Worm (Caenorhabditis elegans) whole organism, L2 larva: ENCODE data around the gene lido-13.

Source experiments
- C34F6.9 ChIP-seq: fragments of 150-350 bp; optimal IDR thresholded peaks from 2 replicates; lab custom pipeline; 2014; ENCODE audit warnings: missing biosample characterization, missing genetic modification characterization
- F13H6.1 ChIP-seq: sonication (generic microtip); optimal IDR thresholded peaks from 2 replicates; lab custom pipeline; 2016; ENCODE audit warnings: missing genetic modification characterization, missing compliant biosample characterization
- Y55F3AM.14 ChIP-seq: fragments of 200-800 bp; sonication (Bioruptor generic); optimal IDR thresholded peaks from 2 replicates; lab custom pipeline; 2018; ENCODE audit warnings: mild to moderate bottlenecking, missing genetic modification characterization, missing compliant biosample characterization
- ZK546.5 ChIP-seq: sonication (generic microtip); optimal IDR thresholded peaks from 2 replicates; lab custom pipeline; 2017; ENCODE audit warnings: missing biosample characterization, missing genetic modification characterization
- alr-1 ChIP-seq: fragments of 150-350 bp; optimal IDR thresholded peaks from 2 replicates; lab custom pipeline; 2014; ENCODE audit warnings: missing biosample characterization, missing genetic modification characterization
- aly-2 ChIP-seq: fragments of 150-350 bp; optimal IDR thresholded peaks from 2 replicates; lab custom pipeline; 2014; ENCODE audit warnings: missing biosample characterization, missing genetic modification characterization
- ama-1 ChIP-seq: fragments of 150-350 bp; optimal IDR thresholded peaks from 2 replicates; lab custom pipeline; 2018; ENCODE audit warnings: inconsistent platforms
- blmp-1 ChIP-seq: sonication (generic microtip); optimal IDR thresholded peaks from 2 replicates; lab custom pipeline; 2017; ENCODE audit warnings: missing genetic modification characterization, mild to moderate bottlenecking, missing compliant biosample characterization, antibody characterized with exemption, moderate library complexity; ENCODE audit not compliant: insufficient read depth
- ceh-16 ChIP-seq: fragments of 150-350 bp; optimal IDR thresholded peaks from 2 replicates; lab custom pipeline; 2014; ENCODE audit warnings: missing biosample characterization, missing genetic modification characterization
- ceh-82 ChIP-seq: fragments of 150-350 bp; optimal IDR thresholded peaks from 2 replicates; lab custom pipeline; 2014; ENCODE audit warnings: missing biosample characterization, missing genetic modification characterization
- crh-2 ChIP-seq: sonication (generic microtip); optimal IDR thresholded peaks from 2 replicates; lab custom pipeline; 2017; ENCODE audit warnings: missing biosample characterization, missing genetic modification characterization
- dmd-4 ChIP-seq: sonication (generic microtip); optimal IDR thresholded peaks from 2 replicates; lab custom pipeline; 2017; ENCODE audit warnings: missing biosample characterization, missing genetic modification characterization
- egl-27 ChIP-seq: sonication (generic microtip); optimal IDR thresholded peaks from 3 replicates; lab custom pipeline; 2017; ENCODE audit warnings: missing biosample characterization, missing genetic modification reagents, missing genetic modification characterization
- elt-1 ChIP-seq: fragments of 150-350 bp; optimal IDR thresholded peaks from 2 replicates; lab custom pipeline; 2014; ENCODE audit warnings: missing biosample characterization, missing genetic modification characterization
- fos-1 ChIP-seq: fragments of 150-350 bp; optimal IDR thresholded peaks from 2 replicates; lab custom pipeline; 2014; ENCODE audit warnings: missing biosample characterization, missing genetic modification characterization
- gmeb-1 ChIP-seq: fragments of 150-350 bp; optimal IDR thresholded peaks from 2 replicates; lab custom pipeline; 2014; ENCODE audit warnings: missing biosample characterization, missing genetic modification characterization
- lin-39 ChIP-seq: fragments of 150-350 bp; optimal IDR thresholded peaks from 2 replicates; lab custom pipeline; 2014; ENCODE audit warnings: missing biosample characterization, missing genetic modification reagents, missing genetic modification characterization
- lsy-2 ChIP-seq, 2 experiments: fragments of 150-350 bp in 1 of 2; sonication (generic microtip) in 1 of 2; optimal IDR thresholded peaks; 2 replicates each; lab custom pipeline; 2014 to 2017; ENCODE audit warnings: missing biosample characterization in 2 of 2, missing genetic modification characterization in 2 of 2
- mab-5 ChIP-seq: fragments of 150-350 bp; optimal IDR thresholded peaks from 2 replicates; lab custom pipeline; 2014; ENCODE audit warnings: missing biosample characterization, missing genetic modification characterization
- mbf-1 ChIP-seq: sonication (generic microtip); optimal IDR thresholded peaks from 2 replicates; lab custom pipeline; 2017; ENCODE audit warnings: missing biosample characterization, missing genetic modification characterization
- mdl-1 ChIP-seq, 2 experiments: fragments of 150-350 bp in 1 of 2; sonication (generic microtip) in 1 of 2; optimal IDR thresholded peaks; 2 replicates each; lab custom pipeline; 2017; ENCODE audit warnings: missing biosample characterization in 2 of 2, missing genetic modification characterization in 2 of 2
- nhr-10 ChIP-seq: sonication (generic microtip); optimal IDR thresholded peaks from 2 replicates; lab custom pipeline; 2017; ENCODE audit warnings: missing biosample characterization, missing genetic modification characterization
- nhr-11 ChIP-seq: fragments of 150-350 bp; optimal IDR thresholded peaks from 2 replicates; lab custom pipeline; 2014; ENCODE audit warnings: missing biosample characterization, missing genetic modification characterization
- nhr-12 ChIP-seq: fragments of 150-350 bp; optimal IDR thresholded peaks from 2 replicates; lab custom pipeline; 2014; ENCODE audit warnings: missing biosample characterization, missing genetic modification characterization
- nhr-21 ChIP-seq: fragments of 150-350 bp; optimal IDR thresholded peaks from 2 replicates; lab custom pipeline; 2014; ENCODE audit warnings: missing biosample characterization, missing genetic modification characterization
- nhr-23 ChIP-seq: fragments of 150-350 bp; optimal IDR thresholded peaks from 2 replicates; lab custom pipeline; 2014; ENCODE audit warnings: missing biosample characterization, missing genetic modification reagents, missing genetic modification characterization
- nhr-237 ChIP-seq: fragments of 150-350 bp; optimal IDR thresholded peaks from 2 replicates; lab custom pipeline; 2014; ENCODE audit warnings: missing biosample characterization, missing genetic modification characterization
- nhr-25 ChIP-seq: fragments of 150-350 bp; sonication (generic microtip); optimal IDR thresholded peaks from 3 replicates; lab custom pipeline; 2014; ENCODE audit warnings: missing biosample characterization, missing genetic modification characterization
- nhr-6 ChIP-seq: fragments of 150-350 bp; optimal IDR thresholded peaks from 2 replicates; lab custom pipeline; 2014; ENCODE audit warnings: missing biosample characterization, missing genetic modification characterization
- nhr-77 ChIP-seq: fragments of 150-350 bp; optimal IDR thresholded peaks from 2 replicates; lab custom pipeline; 2014; ENCODE audit warnings: missing biosample characterization, missing genetic modification characterization
- peb-1 ChIP-seq: fragments of 150-350 bp; optimal IDR thresholded peaks from 2 replicates; lab custom pipeline; 2014; ENCODE audit warnings: missing biosample characterization, missing genetic modification characterization
- skn-1 ChIP-seq: sonication (generic microtip); optimal IDR thresholded peaks from 2 replicates; lab custom pipeline; 2017; ENCODE audit warnings: missing biosample characterization, missing genetic modification characterization
- sma-3 ChIP-seq: sonication (generic microtip); optimal IDR thresholded peaks from 2 replicates; lab custom pipeline; 2016; ENCODE audit warnings: missing genetic modification reagents, missing genetic modification characterization, missing compliant biosample characterization
- snpc-4 ChIP-seq: fragments of 150-350 bp; optimal IDR thresholded peaks from 2 replicates; lab custom pipeline; 2014; ENCODE audit warnings: missing biosample characterization, missing genetic modification characterization
- unc-39 ChIP-seq: fragments of 150-350 bp; optimal IDR thresholded peaks from 2 replicates; lab custom pipeline; 2014; ENCODE audit warnings: missing biosample characterization, missing genetic modification characterization
- unc-62 ChIP-seq: fragments of 150-350 bp; optimal IDR thresholded peaks from 2 replicates; lab custom pipeline; 2014; ENCODE audit warnings: missing biosample characterization, missing genetic modification reagents, missing genetic modification characterization
- zag-1 ChIP-seq: fragments of 150-350 bp; optimal IDR thresholded peaks from 2 replicates; lab custom pipeline; 2014; ENCODE audit warnings: missing biosample characterization, missing genetic modification characterization
- ztf-1 ChIP-seq: fragments of 200-800 bp; sonication (Bioruptor generic); conservative IDR thresholded peaks from 2 replicates; pipeline ENCODE4 v1.3.6; 2022; ENCODE audit warnings: missing genetic modification characterization, missing compliant biosample characterization
- ztf-11 ChIP-seq: sonication (generic microtip); optimal IDR thresholded peaks from 2 replicates; lab custom pipeline; 2017; ENCODE audit warnings: missing biosample characterization, missing genetic modification characterization
- ztf-4 ChIP-seq: fragments of 150-350 bp; optimal IDR thresholded peaks from 2 replicates; lab custom pipeline; 2014; ENCODE audit warnings: missing biosample characterization, missing genetic modification characterization

The lido-13 gene

ce11 chrII:3054221-3054620 lies at the start of gene lido-13:
Gene lido-13, minus strand, starts transcription at chrII:3054321.
- TF ChIP-seq F13H6.1 (no peak), ceh-82 (no peak), ama-1 (lab: Kevin White, UChicago) (no peak), ZK546.5 (tag; lab: Kevin White, UChicago) (no peak), aly-2 (no peak), mbf-1 (no peak), ztf-11 (tag; lab: Kevin White, UChicago) (no peak), fos-1 (tag; lab: Kevin White, UChicago) (no peak), skn-1 (no peak), ceh-16 (tag; lab: Kevin White, UChicago) (no peak), blmp-1 (no peak)
- TF ChIP-seq, all 48 proteins: peak for 0

ce11 chrII:3102018-3102417 lies 47.9 kb upstream of the lido-13 start, which contains the start of gene clec-121:
Gene clec-121, plus strand, starts transcription at chrII:3102318.
- TF ChIP-seq ztf-4 (tag; lab: Kevin White, UChicago) (no peak), zag-1 (tag; lab: Kevin White, UChicago) (no peak), lin-39 (tag; lab: Kevin White, UChicago) (no peak), nhr-237 (no peak), unc-62 (GFP tag; lab: Kevin White, UChicago) (no peak), peb-1 (tag; lab: Kevin White, UChicago) (no peak), F13H6.1 (no peak), skn-1 (no peak), alr-1 (tag; lab: Kevin White, UChicago) (no peak), dmd-4 (tag; lab: Kevin White, UChicago) (no peak), ceh-82 (no peak), nhr-77 (tag; lab: Kevin White, UChicago) (no peak), blmp-1 (no peak), unc-39 (tag; lab: Kevin White, UChicago) (no peak), C34F6.9 (no peak), mdl-1 (tag; optimal IDR thresholded peaks at IDR 0.05; lab: Kevin White, UChicago) (no peak)

- TF ChIP-seq nhr-10 (tag; lab: Kevin White, UChicago): no peak
- TF ChIP-seq alr-1 (tag; lab: Kevin White, UChicago): no peak
- TF ChIP-seq crh-2 (tag; lab: Kevin White, UChicago): no peak
- TF ChIP-seq F13H6.1: no peak
- no peak for TF ChIP-seq fos-1 (tag; lab: Kevin White, UChicago)
- TF ChIP-seq skn-1: no peak
These were observed 46.4 kb upstream of the lido-13 start, which contains the start of gene srg-24 for ce11 chrII:3100546-3100945. Gene srg-24, minus strand, starts transcription at chrII:3100646.

- TF ChIP-seq peb-1 (tag; lab: Kevin White, UChicago): no peak
- TF ChIP-seq ztf-4 (tag; lab: Kevin White, UChicago): no peak
- TF ChIP-seq ztf-1 (GFP tag; lab: Robert Waterston, UW): no peak
- TF ChIP-seq elt-1 (tag; lab: Kevin White, UChicago): no peak
- TF ChIP-seq nhr-25 (tag; lab: Kevin White, UChicago): no peak
- TF ChIP-seq ceh-16 (tag; lab: Kevin White, UChicago): no peak
- no peak for TF ChIP-seq F13H6.1
- TF ChIP-seq dmd-4 (tag; lab: Kevin White, UChicago): no peak
- no peak for TF ChIP-seq nhr-10 (tag; lab: Kevin White, UChicago)
- TF ChIP-seq ztf-11 (tag; lab: Kevin White, UChicago): no peak
- TF ChIP-seq crh-2 (tag; lab: Kevin White, UChicago): no peak
- TF ChIP-seq alr-1 (tag; lab: Kevin White, UChicago): no peak
- TF ChIP-seq lsy-2 (tag; optimal IDR thresholded peaks at IDR 0.05; lab: Kevin White, UChicago): no peak
- TF ChIP-seq snpc-4: no peak
- TF ChIP-seq nhr-11 (tag; lab: Kevin White, UChicago): no peak
- TF ChIP-seq nhr-12 (tag; lab: Kevin White, UChicago): no peak
- TF ChIP-seq aly-2: no peak
- no peak for TF ChIP-seq C34F6.9
- no peak for TF ChIP-seq egl-27
These were observed 42.7 kb upstream of the lido-13 start, which contains the start of gene Y25C1A.14 for ce11 chrII:3096857-3097256. Gene Y25C1A.14, minus strand, starts transcription at chrII:3096957.

- no peak for TF ChIP-seq ceh-82
- no peak for TF ChIP-seq nhr-6 (tag; lab: Kevin White, UChicago)
- TF ChIP-seq nhr-21 (tag; lab: Kevin White, UChicago): no peak
- no peak for TF ChIP-seq mab-5 (tag; lab: Kevin White, UChicago)
- no peak for TF ChIP-seq ZK546.5 (tag; lab: Kevin White, UChicago)
- no peak for TF ChIP-seq ztf-1 (GFP tag; lab: Robert Waterston, UW)
- TF ChIP-seq nhr-23 (tag; lab: Kevin White, UChicago): no peak
- TF ChIP-seq elt-1 (tag; lab: Kevin White, UChicago): no peak
- TF ChIP-seq skn-1: no peak
- no peak for TF ChIP-seq aly-2
- TF ChIP-seq sma-3 (GFP tag; lab: Kevin White, UChicago): no peak
- TF ChIP-seq gmeb-1 (tag; lab: Kevin White, UChicago): no peak
- TF ChIP-seq ceh-16 (tag; lab: Kevin White, UChicago): no peak
- TF ChIP-seq Y55F3AM.14: no peak
These were observed 41.9 kb upstream of the lido-13 start, which contains the start of gene srg-23 for ce11 chrII:3096060-3096459. Gene srg-23, minus strand, starts transcription at chrII:3096160.
